Fruit fly (Drosophila melanogaster): Measurements from ENCODE around the gene CG33257.

- TF ChIP-seq Hr96 (GFP tag; optimal IDR thresholded peaks at IDR 0.05) (no peak), pad (GFP tag; optimal IDR thresholded peaks at IDR 0.05) (no peak), CG12768 (GFP tag; optimal IDR thresholded peaks at IDR 0.05) (no peak)
These were observed 26.7 kb upstream of the CG33257 start, which contains the start of the genes CG13041 and CG13060 for dm6 chr3L:16319399-16319906.
